Worm (Caenorhabditis elegans): ENCODE data around the gene nhr-56.

DNA sequence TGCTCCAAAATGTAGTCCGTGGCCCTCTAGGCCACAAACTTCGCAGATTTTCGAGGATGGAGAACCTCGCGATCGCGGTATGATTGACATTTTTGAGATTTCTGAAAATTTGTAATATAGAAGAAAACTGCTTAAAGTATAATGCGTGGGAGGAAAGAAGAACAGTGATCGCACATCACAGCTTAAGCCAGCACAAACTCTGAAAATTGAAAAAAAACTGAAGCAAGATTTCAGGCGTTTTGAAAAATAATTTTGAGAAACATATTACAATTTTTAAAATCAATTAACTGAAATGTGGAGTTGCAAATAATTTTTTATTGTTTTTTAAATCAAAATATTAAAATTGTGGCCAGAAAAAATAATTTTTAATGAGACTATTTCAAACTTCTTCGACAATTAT lies 48.2 kb downstream of the nhr-56 start, which contains the start of gene nhr-275:
- TF ChIP-seq T26A8.4 (GFP tag; IDR thresholded peaks at IDR 0.05) (no peak), madf-9 (GFP tag; conservative IDR thresholded peaks at IDR 0.05) (no peak), spr-3 (GFP tag; optimal IDR thresholded peaks at IDR 0.05) (no peak), egl-27 (tag; optimal IDR thresholded peaks at IDR 0.05) (no peak)

Measured in whole organism, L4 larva.